Fruit fly (Drosophila melanogaster) Kc167 (cell line): ENCODE results near the gene Cpr66Cb.

Experiments used
- Myc ChIP-seq: fragments of >200 bp; optimal IDR thresholded peaks from 2 replicates; lab custom pipeline; 2017; ENCODE audit warnings: missing external identifiers
- Sin3A ChIP-seq: fragments of >200 bp; optimal IDR thresholded peaks from 2 replicates; lab custom pipeline; 2018; ENCODE audit warnings: missing external identifiers
- h ChIP-seq: fragments of >200 bp; optimal IDR thresholded peaks from 3 replicates; lab custom pipeline; 2018; ENCODE audit warnings: missing external identifiers
- insv ChIP-seq: fragments of >200 bp; optimal IDR thresholded peaks from 3 replicates; lab custom pipeline; 2018; ENCODE audit warnings: missing external identifiers
- psq ChIP-seq: fragments of >200 bp; optimal IDR thresholded peaks from 2 replicates; lab custom pipeline; 2017; ENCODE audit warnings: missing external identifiers
- ttk ChIP-seq: sonication (Bioruptor generic); optimal IDR thresholded peaks from 2 replicates; lab custom pipeline; 2017; ENCODE audit warnings: missing external identifiers

Gene Cpr66Cb

DNA sequence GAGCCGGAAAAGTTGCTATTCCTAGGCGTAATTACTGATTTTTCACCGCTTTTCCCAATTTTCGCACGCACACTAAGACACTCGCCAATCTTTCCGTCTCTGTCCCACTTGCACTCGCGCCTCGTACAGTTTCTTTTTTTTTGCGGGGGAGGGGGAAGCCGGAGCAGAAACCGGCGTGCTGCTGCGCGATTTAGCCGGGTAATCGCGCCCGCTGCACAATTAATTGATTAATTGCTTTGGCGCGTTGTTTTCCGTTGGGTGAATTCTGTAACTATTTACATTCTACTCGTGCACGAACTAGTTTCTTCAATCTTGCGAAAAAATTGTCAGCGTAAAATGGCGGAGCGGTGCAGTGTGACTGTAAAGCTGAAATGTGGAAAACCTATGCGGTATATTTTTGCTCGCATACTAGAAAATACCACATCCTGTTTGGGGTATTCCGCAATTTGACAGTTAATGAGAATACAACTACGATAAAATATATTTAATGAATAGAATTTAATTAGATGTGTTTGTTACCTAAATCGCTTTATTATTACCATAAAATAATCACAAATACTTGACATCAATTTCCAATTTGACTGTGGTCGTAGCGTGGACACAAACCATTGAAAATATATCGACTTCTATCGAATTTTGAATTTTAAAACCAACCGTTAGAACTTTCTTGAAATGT lies 21.2 kb upstream of the Cpr66Cb start, which contains the start of gene Cpsf6:
Gene Cpsf6, minus strand, starts transcription at position 362 of the 676 bp plus-strand sequence.
- TF ChIP-seq insv (no peak), psq (lab: Kevin White, UChicago) (no peak), ttk (no peak), Myc (lab: Kevin White, UChicago) (no peak), h (no peak), Sin3A (lab: Kevin White, UChicago) (no peak)

DNA sequence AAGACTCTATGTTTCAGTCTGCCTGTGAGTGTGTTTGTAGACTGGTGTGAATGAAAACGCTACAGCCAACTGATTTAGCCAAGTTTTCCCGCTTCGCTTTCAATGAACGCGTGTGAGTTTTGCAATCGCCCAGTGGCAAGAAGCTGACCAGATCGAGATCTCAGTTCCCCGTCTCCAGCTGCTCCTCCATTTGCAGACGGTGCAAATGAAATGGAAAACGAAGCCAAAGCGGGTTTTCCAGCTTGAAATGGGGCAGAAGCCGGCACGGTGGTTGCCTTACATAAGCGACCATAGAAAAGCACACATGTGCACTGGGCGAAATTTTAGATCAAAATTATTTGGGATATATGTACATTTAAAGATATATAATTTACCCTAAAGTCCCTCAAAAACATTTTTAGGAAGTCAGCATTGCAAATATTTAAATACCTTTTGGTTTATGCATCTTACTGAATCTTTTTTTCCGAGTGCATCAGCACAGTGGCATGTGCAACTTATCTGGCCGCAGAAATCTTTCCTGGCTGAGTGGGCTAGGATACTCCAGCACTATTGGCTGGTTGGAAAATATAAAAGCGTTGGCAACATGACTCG lies 17.5 kb upstream of the Cpr66Cb start, which contains the start of gene CG43059:
Gene CG43059, minus strand, starts transcription at position 51 of the 591 bp plus-strand sequence.
- no peak for TF ChIP-seq Sin3A (lab: Kevin White, UChicago)
- TF ChIP-seq psq (lab: Kevin White, UChicago), result no peak
- TF ChIP-seq ttk, result no peak

DNA sequence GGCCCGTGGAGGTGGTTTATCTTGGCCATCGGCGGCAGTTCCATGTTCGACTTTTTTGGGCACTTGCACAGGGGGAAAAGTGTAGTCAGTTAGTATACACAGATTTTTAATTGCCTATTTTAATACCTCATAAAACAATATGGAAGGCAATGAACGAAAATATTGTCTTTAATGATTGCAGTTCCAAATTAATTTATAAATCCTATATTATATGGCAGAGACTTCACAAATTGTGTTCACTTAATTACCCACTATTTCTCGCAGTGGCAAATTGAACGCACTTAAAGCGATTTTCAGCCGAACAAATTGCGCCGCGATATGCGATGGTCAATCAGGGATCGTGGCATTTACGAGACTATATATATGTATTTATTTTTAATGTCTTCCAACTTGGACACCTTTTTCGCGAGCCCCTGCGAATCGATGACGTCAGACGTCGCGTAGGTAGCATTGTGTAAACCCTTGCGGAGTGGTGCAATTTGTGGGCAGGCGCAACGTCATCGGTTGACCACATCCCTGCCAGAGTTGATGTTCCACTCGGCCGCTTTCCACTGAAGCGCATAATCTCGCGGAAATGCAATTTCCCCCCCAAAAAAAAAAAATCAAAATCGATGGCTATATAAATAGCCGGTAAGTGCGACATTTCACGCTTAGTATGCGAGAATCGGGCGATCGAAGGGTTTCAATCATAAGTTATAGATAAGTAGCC lies 16.2 kb upstream of the Cpr66Cb start, which contains the start of gene CG13670:
Gene CG13670, plus strand, starts transcription at position 659 of the 709 bp plus-strand sequence.
- TF ChIP-seq Myc (lab: Kevin White, UChicago), result no peak
- TF ChIP-seq ttk, result no peak
- no peak for TF ChIP-seq insv
- TF ChIP-seq psq (lab: Kevin White, UChicago), result no peak
- TF ChIP-seq h, result no peak
- TF ChIP-seq Sin3A (lab: Kevin White, UChicago), result no peak

DNA sequence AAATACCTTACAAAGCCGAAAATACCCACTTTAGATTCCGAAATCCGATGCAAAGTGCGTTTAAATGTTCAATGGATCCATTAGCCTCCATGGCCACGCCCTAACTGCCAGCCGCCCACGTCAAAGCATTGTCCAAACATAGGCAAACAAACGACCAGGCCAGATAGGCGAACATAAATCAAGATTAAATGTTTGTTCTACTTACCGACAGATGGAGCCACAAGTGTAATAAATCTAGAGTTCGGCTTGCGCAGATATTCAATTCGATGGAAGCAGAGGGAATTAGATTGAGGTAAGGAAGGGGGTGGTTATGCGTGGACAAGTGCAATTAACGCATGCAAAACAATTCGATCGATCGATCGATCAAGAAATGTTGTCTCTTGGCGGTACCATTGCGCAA lies 12.7 kb upstream of the Cpr66Cb start:
- TF ChIP-seq Myc (lab: Kevin White, UChicago) (no peak), psq (lab: Kevin White, UChicago) (no peak), h (no peak), Sin3A (lab: Kevin White, UChicago) (no peak), insv (no peak), ttk (no peak)

DNA sequence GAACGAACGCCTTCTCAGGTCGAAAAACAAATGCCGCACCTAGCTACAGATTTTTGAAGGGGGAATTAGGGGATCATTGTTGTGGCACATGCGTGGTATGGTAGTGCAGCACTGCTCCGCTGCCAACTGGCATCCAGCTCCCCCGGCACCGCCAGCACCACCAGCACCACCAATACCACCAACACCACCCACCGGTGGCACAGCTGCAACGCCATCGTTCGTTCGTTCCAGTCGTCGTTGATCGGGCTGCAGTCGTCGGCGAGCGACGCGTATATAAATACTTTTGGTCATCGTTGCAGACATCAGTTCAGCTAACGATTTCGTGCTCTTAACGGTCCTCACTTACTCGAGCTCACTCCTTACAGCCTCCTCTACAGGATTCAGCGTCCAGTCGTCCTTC lies 10.9 kb upstream of the Cpr66Cb start, which contains the start of gene CG34461:
Gene CG34461, plus strand, starts transcription at position 301 of the 400 bp plus-strand sequence.
- TF ChIP-seq h (no peak), Sin3A (lab: Kevin White, UChicago) (no peak), insv (no peak), psq (lab: Kevin White, UChicago) (no peak), Myc (lab: Kevin White, UChicago) (no peak), ttk (no peak)

DNA sequence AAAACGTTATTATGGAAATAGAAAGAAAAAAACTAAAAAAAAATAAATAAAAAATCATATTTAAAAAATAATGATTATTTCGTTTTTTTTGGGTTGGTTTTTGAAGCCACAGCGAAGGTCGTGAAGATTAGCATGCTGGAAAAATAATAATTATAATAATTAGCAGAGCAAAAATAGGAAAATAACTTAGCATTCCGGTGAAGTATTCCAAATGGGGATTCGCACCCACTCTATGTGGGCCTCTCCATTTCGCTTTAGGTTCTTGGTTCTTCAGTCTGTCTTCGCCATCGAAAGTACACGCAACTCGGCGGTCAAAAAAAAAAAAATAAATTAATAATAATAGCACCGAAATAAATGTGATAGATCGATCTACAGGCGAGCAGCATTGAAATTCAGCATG lies 8.2 kb upstream of the Cpr66Cb start, which contains the start of gene CG34462:
Gene CG34462, plus strand, starts transcription at position 301 of the 400 bp plus-strand sequence.
- TF ChIP-seq insv, result no peak
- TF ChIP-seq Sin3A (lab: Kevin White, UChicago), result no peak

DNA sequence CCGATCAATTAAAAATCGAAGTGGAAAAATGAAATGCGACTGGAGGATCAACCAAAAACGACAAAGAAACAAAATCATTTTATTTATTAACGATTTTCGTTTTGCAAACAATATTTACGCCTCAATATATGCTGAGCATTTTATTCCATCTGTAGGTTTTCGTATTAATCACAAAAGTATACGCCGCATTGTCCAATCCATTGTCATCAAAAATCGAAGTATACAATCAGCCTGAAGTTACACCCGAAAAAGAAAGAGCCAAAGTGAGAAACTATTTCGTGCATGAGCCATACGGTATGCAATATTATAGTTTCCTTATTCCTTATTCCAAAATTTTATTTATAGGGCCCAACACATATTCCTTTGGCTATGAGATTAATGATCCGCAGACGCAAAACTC lies 7.5 kb upstream of the Cpr66Cb start:
- TF ChIP-seq h (no peak), Myc (lab: Kevin White, UChicago) (no peak), ttk (no peak)

DNA sequence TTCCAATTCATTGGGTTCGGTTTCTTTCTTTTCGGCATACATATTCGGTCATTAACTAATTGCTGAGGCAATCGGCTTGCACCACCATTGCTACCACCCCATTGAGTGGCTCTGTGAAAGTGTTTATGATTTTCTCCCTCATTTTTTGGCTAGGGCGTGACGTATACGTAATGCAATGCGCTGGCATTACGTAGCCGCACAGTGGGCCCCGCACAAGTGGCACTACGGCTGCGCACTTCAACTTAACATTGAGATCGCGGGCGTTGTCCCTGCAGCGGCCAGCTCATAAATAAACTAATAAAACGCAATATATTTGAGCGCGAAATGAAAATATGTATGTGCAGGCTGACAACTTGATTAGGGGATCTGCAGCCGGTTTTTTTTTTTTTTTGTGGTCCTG lies 5.1 kb upstream of the Cpr66Cb start:
- TF ChIP-seq h (no peak), Sin3A (lab: Kevin White, UChicago) (no peak), insv (no peak), ttk (no peak), Myc (lab: Kevin White, UChicago) (no peak), psq (lab: Kevin White, UChicago) (no peak)

DNA sequence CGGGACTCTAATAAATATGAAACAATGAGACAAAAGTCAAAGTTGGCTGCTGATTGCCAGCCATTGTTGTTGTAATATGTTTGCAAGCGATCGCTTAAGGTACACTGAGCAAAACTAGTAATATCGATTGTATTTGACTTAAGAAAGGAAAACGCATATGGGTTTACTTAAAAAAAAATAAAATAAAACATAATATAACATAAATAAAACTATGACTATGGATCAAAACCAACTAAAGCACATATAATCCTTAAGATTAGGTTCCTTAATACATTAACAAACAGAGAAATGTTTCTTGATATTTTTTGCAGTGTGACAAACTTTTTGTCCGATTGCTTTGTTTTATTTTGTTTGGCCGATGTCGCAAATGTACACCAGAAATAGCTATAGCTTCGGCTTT lies 2.9 kb upstream of the Cpr66Cb start:
- no peak for TF ChIP-seq psq (lab: Kevin White, UChicago)
- no peak for TF ChIP-seq h
- TF ChIP-seq Myc (lab: Kevin White, UChicago), result no peak
- no peak for TF ChIP-seq Sin3A (lab: Kevin White, UChicago)
- no peak for TF ChIP-seq insv
- TF ChIP-seq ttk, result no peak

DNA sequence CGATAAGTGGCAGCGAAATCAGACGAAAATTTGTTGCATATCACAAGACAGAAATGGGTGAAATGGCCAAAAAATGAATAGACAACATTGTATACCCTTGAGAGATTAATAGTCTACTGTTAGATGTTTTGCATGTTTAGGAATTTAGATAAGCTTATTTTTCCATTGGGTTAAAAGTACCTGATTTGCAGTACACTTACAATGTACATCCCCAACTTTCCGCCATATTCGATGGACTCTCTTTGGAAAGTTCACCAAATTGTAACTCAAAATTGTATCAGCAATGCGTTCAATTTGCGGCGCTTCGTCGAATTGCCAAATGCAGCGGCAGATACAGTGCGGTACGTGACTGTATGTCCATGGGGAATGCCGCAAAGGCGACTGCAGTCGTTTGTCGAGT lies 2.1 kb upstream of the Cpr66Cb start:
- TF ChIP-seq h, result no peak
- TF ChIP-seq insv, result no peak
- no peak for TF ChIP-seq psq (lab: Kevin White, UChicago)
- TF ChIP-seq Sin3A (lab: Kevin White, UChicago), result no peak
- TF ChIP-seq Myc (lab: Kevin White, UChicago), result no peak
- no peak for TF ChIP-seq ttk

DNA sequence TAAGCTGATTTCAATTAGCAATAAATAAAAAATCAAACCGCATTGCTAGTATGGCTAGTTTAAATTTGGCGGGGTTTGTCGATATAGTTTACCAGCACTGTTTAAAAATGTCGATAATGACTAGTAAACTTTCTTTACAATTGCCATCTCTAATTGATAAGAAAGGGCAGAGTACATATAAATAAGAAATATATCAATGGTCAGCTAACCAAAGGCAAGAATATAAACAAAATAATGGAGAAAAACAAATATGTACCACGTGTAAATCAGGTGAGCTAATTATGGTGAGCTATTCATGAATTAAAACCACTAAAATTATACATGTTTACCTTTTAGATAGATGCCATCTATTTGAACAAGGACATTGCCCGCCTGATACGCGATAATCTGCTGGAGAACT lies 2.4 kb downstream of the Cpr66Cb start, which contains the start of gene Pex2:
Gene Pex2, plus strand, starts transcription at position 131 of the 400 bp plus-strand sequence.
- no peak for TF ChIP-seq insv
- no peak for TF ChIP-seq Myc (lab: Kevin White, UChicago)
- TF ChIP-seq Sin3A (lab: Kevin White, UChicago), result no peak
- TF ChIP-seq ttk, result no peak
- no peak for TF ChIP-seq psq (lab: Kevin White, UChicago)
- no peak for TF ChIP-seq h

DNA sequence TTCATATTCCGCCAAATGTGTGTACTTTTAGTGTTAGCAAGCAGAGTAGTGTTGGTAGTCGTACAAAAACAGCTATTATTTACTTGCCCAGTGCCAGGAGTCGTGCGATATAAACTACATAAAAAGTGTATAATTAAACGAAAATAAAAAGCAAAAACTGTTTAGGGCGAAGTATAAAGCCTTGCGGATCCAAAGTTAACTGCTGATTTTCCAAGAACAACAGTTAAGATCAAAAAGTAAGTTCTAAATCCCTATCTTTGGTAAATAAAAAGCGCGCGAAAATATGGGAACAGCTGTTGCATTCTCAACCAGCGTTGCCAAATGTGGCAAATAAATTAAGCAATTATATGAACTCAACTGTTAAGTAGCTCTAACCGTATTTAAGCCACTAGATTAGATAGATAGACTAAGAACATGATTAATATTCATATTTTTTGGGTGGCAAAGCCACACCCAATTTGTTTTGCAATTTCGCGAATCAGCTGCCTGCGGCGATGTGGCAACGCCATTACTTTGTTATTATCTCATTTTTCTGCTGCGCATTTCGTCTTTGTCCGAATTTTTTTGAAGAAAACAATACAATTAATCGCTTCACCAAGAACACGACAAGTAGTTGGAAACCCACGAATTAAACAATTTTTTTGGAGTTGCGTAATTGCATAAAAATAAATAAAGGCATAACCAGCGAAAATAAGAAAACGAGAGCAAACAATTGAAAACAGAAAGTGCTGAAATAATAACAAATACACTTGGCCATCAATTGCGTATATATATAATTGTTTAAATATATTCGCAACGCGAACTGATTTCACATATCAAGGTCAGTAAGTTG lies 4.0 kb downstream of the Cpr66Cb start, which contains the start of the genes Prim1 and CG7083:
Gene Prim1, plus strand, starts transcription at position 51 of the 832 bp plus-strand sequence.
Gene CG7083, plus strand, starts transcription at position 522 of the 832 bp plus-strand sequence.
- TF ChIP-seq Sin3A (lab: Kevin White, UChicago) (no peak), h (no peak), ttk (no peak), psq (lab: Kevin White, UChicago) (no peak), insv (no peak), Myc (lab: Kevin White, UChicago) (no peak)
